Worm (Caenorhabditis elegans) whole organism, early embryonic: ENCODE measurements around the gene sdc-2.

ENCODE experiments used
- F13C5.2 ChIP-seq: sonication (generic microtip); optimal IDR thresholded peaks from 2 replicates; lab custom pipeline; 2017; ENCODE audit warnings: mild to moderate bottlenecking, missing genetic modification characterization, inconsistent platforms, missing compliant biosample characterization
- aly-1 ChIP-seq: sonication (generic microtip); optimal IDR thresholded peaks from 2 replicates; lab custom pipeline; 2016; ENCODE audit warnings: missing genetic modification characterization, missing compliant biosample characterization
- ama-1 ChIP-seq: fragments of 150-350 bp; optimal IDR thresholded peaks from 2 replicates; lab custom pipeline; 2014
- ceh-13 ChIP-seq: fragments of 200-800 bp; sonication (Bioruptor generic); optimal IDR thresholded peaks from 2 replicates; lab custom pipeline; 2018; ENCODE audit warnings: mild to moderate bottlenecking, missing genetic modification characterization, missing compliant biosample characterization
- ceh-36 ChIP-seq: sonication (generic microtip); optimal IDR thresholded peaks from 2 replicates; lab custom pipeline; 2016; ENCODE audit warnings: missing genetic modification characterization, inconsistent platforms, missing compliant biosample characterization
- flt-1 ChIP-seq: fragments of 200-800 bp; sonication (Bioruptor generic); IDR thresholded peaks from 2 replicates; pipeline ENCODE4 v1.3.6; 2022; ENCODE audit warnings: missing genetic modification characterization, missing compliant biosample characterization
- hmbx-1 ChIP-seq: sonication (generic microtip); optimal IDR thresholded peaks from 2 replicates; lab custom pipeline; 2016; ENCODE audit warnings: mild to moderate bottlenecking, missing genetic modification characterization, missing compliant biosample characterization
- hmg-4 ChIP-seq: fragments of 200-800 bp; sonication (Bioruptor generic); optimal IDR thresholded peaks from 2 replicates; lab custom pipeline; 2018; ENCODE audit warnings: mild to moderate bottlenecking, missing genetic modification characterization, missing compliant biosample characterization
- pes-1 ChIP-seq: fragments of 200-800 bp; sonication (Bioruptor generic); IDR thresholded peaks from 2 replicates; pipeline ENCODE4 v1.3.6; 2022; ENCODE audit warnings: missing genetic modification reagents, missing genetic modification characterization, missing compliant biosample characterization
- scrt-1 ChIP-seq: fragments of 200-800 bp; sonication (Bioruptor generic); IDR thresholded peaks from 2 replicates; pipeline ENCODE4 v1.3.6; 2022; ENCODE audit warnings: missing genetic modification characterization, missing compliant biosample characterization
- sea-1 ChIP-seq: fragments of 200-800 bp; sonication (Bioruptor generic); conservative IDR thresholded peaks from 2 replicates; pipeline ENCODE4 v1.3.6; 2022; ENCODE audit warnings: missing genetic modification characterization, missing compliant biosample characterization
- tbx-11 ChIP-seq: fragments of 200-800 bp; sonication (Bioruptor generic); IDR thresholded peaks from 2 replicates; pipeline ENCODE4 v1.3.6; 2022; ENCODE audit warnings: missing genetic modification characterization, missing compliant biosample characterization
- tbx-37 ChIP-seq: fragments of 200-800 bp; sonication (Bioruptor generic); conservative IDR thresholded peaks from 2 replicates; pipeline ENCODE4 v1.3.6; 2022; ENCODE audit warnings: missing genetic modification reagents, missing genetic modification characterization, missing compliant biosample characterization
- tra-4 ChIP-seq: sonication (generic microtip); optimal IDR thresholded peaks from 2 replicates; lab custom pipeline; 2017; ENCODE audit warnings: missing genetic modification characterization, missing compliant biosample characterization

DNA sequence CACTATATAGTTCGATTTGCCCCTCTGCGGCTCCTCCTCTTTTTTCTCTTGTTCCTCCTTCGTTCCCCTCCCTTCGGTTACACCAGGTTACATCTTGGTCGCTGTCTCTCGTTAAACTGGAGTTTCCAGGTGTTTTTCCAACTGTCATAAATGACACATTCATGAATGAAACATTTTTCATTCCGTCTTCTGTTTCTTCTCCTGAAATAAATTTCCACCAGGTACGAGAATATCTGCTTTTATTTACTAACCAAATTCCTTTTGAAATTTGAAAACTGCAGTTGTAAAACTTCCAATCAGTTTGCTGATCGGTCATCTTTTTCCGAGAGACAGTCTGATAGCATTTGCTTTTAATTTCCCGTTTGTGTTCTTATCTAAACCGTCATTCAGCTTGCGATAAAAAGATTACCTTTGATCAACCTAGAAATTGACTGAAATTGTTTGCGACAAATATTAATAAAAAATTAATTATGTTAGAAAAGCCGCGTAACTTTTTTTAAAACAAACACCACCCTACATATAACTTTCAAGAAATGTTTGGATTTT is 33.8 kb downstream of the sdc-2 start, which contains the start of gene C35C5.10:
- TF ChIP-seq ama-1 (lab: Kevin White, UChicago), result no peak
- TF ChIP-seq tbx-11 (GFP tag; lab: Robert Waterston, UW), result no peak
- TF ChIP-seq ceh-36, result no peak
- TF ChIP-seq hmbx-1 (tag; lab: Kevin White, UChicago), result no peak
- TF ChIP-seq scrt-1 (GFP tag; lab: Robert Waterston, UW), result no peak
- TF ChIP-seq F13C5.2 (tag; lab: Kevin White, UChicago), result no peak
- no peak for TF ChIP-seq ceh-13 (GFP tag; lab: Kevin White, UChicago)
- TF ChIP-seq flt-1, result no peak
- no peak for TF ChIP-seq pes-1 (GFP tag; lab: Robert Waterston, UW)
- no peak for TF ChIP-seq tbx-37 (GFP tag; lab: Robert Waterston, UW)
- TF ChIP-seq tra-4 (tag; lab: Kevin White, UChicago), result no peak
- TF ChIP-seq sea-1 (GFP tag; lab: Robert Waterston, UW), result no peak
- TF ChIP-seq hmg-4 (GFP tag; lab: Kevin White, UChicago), result no peak
- TF ChIP-seq aly-1 (tag; lab: Kevin White, UChicago), result no peak
